Worm (Caenorhabditis elegans) whole organism, L2 larva: ENCODE measurements around the gene Y53C12A.3.
A peak's percentile ranks its signal among the peaks of the same experiment; 100 is the strongest.

Experiments used
- C34F6.9 ChIP-seq: fragments of 150-350 bp; optimal IDR thresholded peaks from 2 replicates; lab custom pipeline; 2014; ENCODE audit warnings: missing biosample characterization, missing genetic modification characterization
- F13H6.1 ChIP-seq: sonication (generic microtip); optimal IDR thresholded peaks from 2 replicates; lab custom pipeline; 2016; ENCODE audit warnings: missing genetic modification characterization, missing compliant biosample characterization
- R02D3.7 ChIP-seq: fragments of 150-350 bp; optimal IDR thresholded peaks from 2 replicates; lab custom pipeline; 2014; ENCODE audit warnings: missing biosample characterization, missing genetic modification characterization
- ZK546.5 ChIP-seq: sonication (generic microtip); optimal IDR thresholded peaks from 2 replicates; lab custom pipeline; 2017; ENCODE audit warnings: missing biosample characterization, missing genetic modification characterization
- alr-1 ChIP-seq: fragments of 150-350 bp; optimal IDR thresholded peaks from 2 replicates; lab custom pipeline; 2014; ENCODE audit warnings: missing biosample characterization, missing genetic modification characterization
- aly-2 ChIP-seq: fragments of 150-350 bp; optimal IDR thresholded peaks from 2 replicates; lab custom pipeline; 2014; ENCODE audit warnings: missing biosample characterization, missing genetic modification characterization
- ama-1 ChIP-seq: fragments of 150-350 bp; optimal IDR thresholded peaks from 2 replicates; lab custom pipeline; 2018; ENCODE audit warnings: inconsistent platforms
- blmp-1 ChIP-seq: sonication (generic microtip); optimal IDR thresholded peaks from 2 replicates; lab custom pipeline; 2017; ENCODE audit warnings: missing genetic modification characterization, mild to moderate bottlenecking, missing compliant biosample characterization, antibody characterized with exemption, moderate library complexity; ENCODE audit not compliant: insufficient read depth
- ceh-16 ChIP-seq: fragments of 150-350 bp; optimal IDR thresholded peaks from 2 replicates; lab custom pipeline; 2014; ENCODE audit warnings: missing biosample characterization, missing genetic modification characterization
- ceh-82 ChIP-seq: fragments of 150-350 bp; optimal IDR thresholded peaks from 2 replicates; lab custom pipeline; 2014; ENCODE audit warnings: missing biosample characterization, missing genetic modification characterization
- crh-2 ChIP-seq: sonication (generic microtip); optimal IDR thresholded peaks from 2 replicates; lab custom pipeline; 2017; ENCODE audit warnings: missing biosample characterization, missing genetic modification characterization
- egl-27 ChIP-seq: sonication (generic microtip); optimal IDR thresholded peaks from 3 replicates; lab custom pipeline; 2017; ENCODE audit warnings: missing biosample characterization, missing genetic modification reagents, missing genetic modification characterization
- fos-1 ChIP-seq: fragments of 150-350 bp; optimal IDR thresholded peaks from 2 replicates; lab custom pipeline; 2014; ENCODE audit warnings: missing biosample characterization, missing genetic modification characterization
- gmeb-1 ChIP-seq: fragments of 150-350 bp; optimal IDR thresholded peaks from 2 replicates; lab custom pipeline; 2014; ENCODE audit warnings: missing biosample characterization, missing genetic modification characterization
- lin-11 ChIP-seq: fragments of 150-350 bp; sonication (generic microtip); optimal IDR thresholded peaks from 2 replicates; lab custom pipeline; 2014; ENCODE audit warnings: missing biosample characterization, missing genetic modification characterization, inconsistent platforms, mixed read lengths
- lin-13 ChIP-seq: fragments of 150-350 bp; optimal IDR thresholded peaks from 2 replicates; lab custom pipeline; 2014; ENCODE audit warnings: missing biosample characterization, missing genetic modification reagents, missing genetic modification characterization
- lin-39 ChIP-seq: fragments of 150-350 bp; optimal IDR thresholded peaks from 2 replicates; lab custom pipeline; 2014; ENCODE audit warnings: missing biosample characterization, missing genetic modification reagents, missing genetic modification characterization
- lsy-2 ChIP-seq, 2 experiments: fragments of 150-350 bp in 1 of 2; sonication (generic microtip) in 1 of 2; optimal IDR thresholded peaks; 2 replicates each; lab custom pipeline; 2014 to 2017; ENCODE audit warnings: missing biosample characterization in 2 of 2, missing genetic modification characterization in 2 of 2
- mab-5 ChIP-seq: fragments of 150-350 bp; optimal IDR thresholded peaks from 2 replicates; lab custom pipeline; 2014; ENCODE audit warnings: missing biosample characterization, missing genetic modification characterization
- mbf-1 ChIP-seq: sonication (generic microtip); optimal IDR thresholded peaks from 2 replicates; lab custom pipeline; 2017; ENCODE audit warnings: missing biosample characterization, missing genetic modification characterization
- mdl-1 ChIP-seq, 2 experiments: fragments of 150-350 bp in 1 of 2; sonication (generic microtip) in 1 of 2; optimal IDR thresholded peaks; 2 replicates each; lab custom pipeline; 2017; ENCODE audit warnings: missing biosample characterization in 2 of 2, missing genetic modification characterization in 2 of 2
- nhr-10 ChIP-seq: sonication (generic microtip); optimal IDR thresholded peaks from 2 replicates; lab custom pipeline; 2017; ENCODE audit warnings: missing biosample characterization, missing genetic modification characterization
- nhr-11 ChIP-seq: fragments of 150-350 bp; optimal IDR thresholded peaks from 2 replicates; lab custom pipeline; 2014; ENCODE audit warnings: missing biosample characterization, missing genetic modification characterization
- nhr-12 ChIP-seq: fragments of 150-350 bp; optimal IDR thresholded peaks from 2 replicates; lab custom pipeline; 2014; ENCODE audit warnings: missing biosample characterization, missing genetic modification characterization
- nhr-129 ChIP-seq: fragments of 150-350 bp; optimal IDR thresholded peaks from 2 replicates; lab custom pipeline; 2014; ENCODE audit warnings: missing biosample characterization, missing genetic modification characterization
- nhr-21 ChIP-seq: fragments of 150-350 bp; optimal IDR thresholded peaks from 2 replicates; lab custom pipeline; 2014; ENCODE audit warnings: missing biosample characterization, missing genetic modification characterization
- nhr-23 ChIP-seq: fragments of 150-350 bp; optimal IDR thresholded peaks from 2 replicates; lab custom pipeline; 2014; ENCODE audit warnings: missing biosample characterization, missing genetic modification reagents, missing genetic modification characterization
- nhr-237 ChIP-seq: fragments of 150-350 bp; optimal IDR thresholded peaks from 2 replicates; lab custom pipeline; 2014; ENCODE audit warnings: missing biosample characterization, missing genetic modification characterization
- nhr-25 ChIP-seq: fragments of 150-350 bp; sonication (generic microtip); optimal IDR thresholded peaks from 3 replicates; lab custom pipeline; 2014; ENCODE audit warnings: missing biosample characterization, missing genetic modification characterization
- nhr-6 ChIP-seq: fragments of 150-350 bp; optimal IDR thresholded peaks from 2 replicates; lab custom pipeline; 2014; ENCODE audit warnings: missing biosample characterization, missing genetic modification characterization
- nhr-77 ChIP-seq: fragments of 150-350 bp; optimal IDR thresholded peaks from 2 replicates; lab custom pipeline; 2014; ENCODE audit warnings: missing biosample characterization, missing genetic modification characterization
- peb-1 ChIP-seq: fragments of 150-350 bp; optimal IDR thresholded peaks from 2 replicates; lab custom pipeline; 2014; ENCODE audit warnings: missing biosample characterization, missing genetic modification characterization
- skn-1 ChIP-seq: sonication (generic microtip); optimal IDR thresholded peaks from 2 replicates; lab custom pipeline; 2017; ENCODE audit warnings: missing biosample characterization, missing genetic modification characterization
- sma-3 ChIP-seq: sonication (generic microtip); optimal IDR thresholded peaks from 2 replicates; lab custom pipeline; 2016; ENCODE audit warnings: missing genetic modification reagents, missing genetic modification characterization, missing compliant biosample characterization
- sma-9 ChIP-seq, 2 experiments: fragments of 150-350 bp in 1 of 2; sonication (generic microtip) in 1 of 2; optimal IDR thresholded peaks; 2 replicates each; lab custom pipeline; 2014 to 2016; ENCODE audit warnings: missing genetic modification characterization in 2 of 2, mild to moderate bottlenecking in 1 of 2, missing biosample characterization in 1 of 2, missing compliant biosample characterization in 1 of 2, missing genetic modification reagents in 1 of 2, moderate library complexity in 1 of 2
- snpc-4 ChIP-seq: fragments of 150-350 bp; optimal IDR thresholded peaks from 2 replicates; lab custom pipeline; 2014; ENCODE audit warnings: missing biosample characterization, missing genetic modification characterization
- unc-39 ChIP-seq: fragments of 150-350 bp; optimal IDR thresholded peaks from 2 replicates; lab custom pipeline; 2014; ENCODE audit warnings: missing biosample characterization, missing genetic modification characterization
- unc-55 ChIP-seq: fragments of 150-350 bp; sonication (generic microtip); optimal IDR thresholded peaks from 3 replicates; lab custom pipeline; 2014; ENCODE audit warnings: missing biosample characterization, missing genetic modification reagents, missing genetic modification characterization
- unc-62 ChIP-seq: fragments of 150-350 bp; optimal IDR thresholded peaks from 2 replicates; lab custom pipeline; 2014; ENCODE audit warnings: missing biosample characterization, missing genetic modification reagents, missing genetic modification characterization
- zag-1 ChIP-seq: fragments of 150-350 bp; optimal IDR thresholded peaks from 2 replicates; lab custom pipeline; 2014; ENCODE audit warnings: missing biosample characterization, missing genetic modification characterization
- ztf-1 ChIP-seq: fragments of 200-800 bp; sonication (Bioruptor generic); conservative IDR thresholded peaks from 2 replicates; pipeline ENCODE4 v1.3.6; 2022; ENCODE audit warnings: missing genetic modification characterization, missing compliant biosample characterization
- ztf-11 ChIP-seq: sonication (generic microtip); optimal IDR thresholded peaks from 2 replicates; lab custom pipeline; 2017; ENCODE audit warnings: missing biosample characterization, missing genetic modification characterization

The Y53C12A.3 gene

DNA sequence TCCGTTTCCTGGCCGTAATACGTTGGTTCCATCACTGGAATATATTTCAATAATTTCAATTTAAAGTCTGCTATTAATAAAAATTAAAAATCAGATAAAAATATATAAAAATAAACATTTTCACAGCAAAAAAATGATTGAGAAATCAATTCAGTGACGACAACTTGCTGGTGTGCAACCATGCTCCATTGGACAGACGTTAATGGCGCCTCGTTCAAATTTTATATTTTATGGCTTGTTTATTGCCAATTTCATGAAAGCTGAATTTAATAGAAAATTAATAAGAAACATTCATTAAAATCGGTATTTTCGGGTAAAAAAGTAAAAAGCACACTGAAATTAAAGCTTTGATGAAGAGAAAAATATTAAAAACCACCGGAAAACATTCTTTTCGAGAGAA is at the start of gene Y53C12A.3:
Gene Y53C12A.3 (minus strand): TSS at position 34 of the 400 bp plus-strand sequence.
- TF ChIP-seq nhr-25 (tag; lab: Kevin White, UChicago) (no peak), R02D3.7 (tag; lab: Kevin White, UChicago) (no peak), lin-13 (peak; percentile 34), gmeb-1 (peak; percentile 91), aly-2 (no peak), ama-1 (lab: Kevin White, UChicago) (no peak), F13H6.1 (tag; lab: Kevin White, UChicago) (no peak), alr-1 (tag; lab: Kevin White, UChicago) (no peak), blmp-1 (tag; lab: Kevin White, UChicago) (peak; percentile 24), nhr-10 (tag; lab: Kevin White, UChicago) (no peak), ceh-82 (tag; lab: Kevin White, UChicago) (no peak), sma-9 (GFP tag; optimal IDR thresholded peaks at IDR 0.05; lab: Kevin White, UChicago) (no peak), sma-9 (tag; optimal IDR thresholded peaks at IDR 0.05; lab: Kevin White, UChicago) (no peak), egl-27 (tag; lab: Kevin White, UChicago) (no peak), mbf-1 (tag; lab: Kevin White, UChicago) (no peak), mdl-1 (tag; optimal IDR thresholded peaks at IDR 0.05; lab: Kevin White, UChicago) (no peak), lsy-2 (tag; optimal IDR thresholded peaks at IDR 0.05; lab: Kevin White, UChicago) (peak in 1 of 2 experiments; percentile 74), unc-39 (no peak), crh-2 (tag; lab: Kevin White, UChicago) (peak; percentile 39), fos-1 (tag; lab: Kevin White, UChicago) (peak; percentile 17), nhr-237 (tag; lab: Kevin White, UChicago) (no peak), lin-11 (tag; lab: Kevin White, UChicago) (no peak), ceh-16 (tag; lab: Kevin White, UChicago) (no peak), ztf-11 (tag; lab: Kevin White, UChicago) (no peak), unc-55 (GFP tag; lab: Kevin White, UChicago) (peak; percentile 79), ztf-1 (GFP tag; lab: Robert Waterston, UW) (no peak), skn-1 (tag; lab: Kevin White, UChicago) (no peak), peb-1 (tag; lab: Kevin White, UChicago) (no peak), nhr-77 (tag; lab: Kevin White, UChicago) (no peak), snpc-4 (no peak), nhr-129 (tag; lab: Kevin White, UChicago) (peak; percentile 7), sma-3 (GFP tag; lab: Kevin White, UChicago) (peak; percentile 7), C34F6.9 (tag; lab: Kevin White, UChicago) (peak; percentile 40), nhr-12 (tag; lab: Kevin White, UChicago) (no peak)

- TF ChIP-seq unc-39 (no peak), ZK546.5 (tag; lab: Kevin White, UChicago) (no peak), peb-1 (tag; lab: Kevin White, UChicago) (no peak), mbf-1 (tag; lab: Kevin White, UChicago) (no peak), gmeb-1 (no peak), unc-55 (GFP tag; lab: Kevin White, UChicago) (peak; percentile 40), nhr-6 (tag; lab: Kevin White, UChicago) (no peak), nhr-129 (tag; lab: Kevin White, UChicago) (no peak), snpc-4 (no peak), lsy-2 (tag; optimal IDR thresholded peaks at IDR 0.05; lab: Kevin White, UChicago) (peak in 1 of 2 experiments; percentile 13), mab-5 (tag; lab: Kevin White, UChicago) (peak; percentile 38), ama-1 (lab: Kevin White, UChicago) (no peak), R02D3.7 (tag; lab: Kevin White, UChicago) (no peak), nhr-25 (tag; lab: Kevin White, UChicago) (no peak), lin-11 (tag; lab: Kevin White, UChicago) (no peak), ztf-1 (GFP tag; lab: Robert Waterston, UW) (no peak), nhr-21 (tag; lab: Kevin White, UChicago) (no peak)
- TF ChIP-seq, all 48 proteins: peak for 3
Observed at ce11 chrII:9755425-9755824, 49.4 kb upstream of the Y53C12A.3 start.

DNA sequence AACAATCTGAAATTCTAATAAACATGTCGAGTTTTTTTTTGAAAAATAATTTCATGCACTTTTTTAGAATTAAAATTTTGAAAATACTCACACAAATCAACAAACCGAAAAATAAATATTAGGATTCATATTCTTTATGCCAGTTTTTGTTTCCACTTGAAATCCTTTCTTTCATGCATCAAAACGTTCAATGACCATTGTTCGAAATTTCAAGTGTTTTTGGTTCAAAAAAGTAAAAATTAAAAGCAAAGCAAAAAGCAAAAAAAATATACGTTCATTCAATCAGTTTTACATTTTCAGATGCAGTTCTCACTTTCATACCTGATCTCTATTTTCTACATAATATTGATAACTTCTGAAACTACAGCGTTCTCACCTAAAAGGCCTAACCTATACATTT is 47.7 kb upstream of the Y53C12A.3 start, which contains the start of gene ZK1321.1:
Gene ZK1321.1 (plus strand): TSS at position 301 of the 400 bp plus-strand sequence.
- TF ChIP-seq nhr-11 (tag; lab: Kevin White, UChicago) (no peak), nhr-23 (tag; lab: Kevin White, UChicago) (no peak), sma-3 (GFP tag; lab: Kevin White, UChicago) (no peak), mab-5 (tag; lab: Kevin White, UChicago) (no peak), lin-39 (no peak), unc-62 (GFP tag; lab: Kevin White, UChicago) (no peak), fos-1 (tag; lab: Kevin White, UChicago) (no peak), C34F6.9 (tag; lab: Kevin White, UChicago) (no peak), R02D3.7 (tag; lab: Kevin White, UChicago) (no peak), zag-1 (tag; lab: Kevin White, UChicago) (no peak), nhr-77 (tag; lab: Kevin White, UChicago) (no peak), skn-1 (tag; lab: Kevin White, UChicago) (no peak), aly-2 (no peak), ama-1 (lab: Kevin White, UChicago) (no peak)
